Worm (Caenorhabditis elegans) whole organism, mixed stage, embryonic: ENCODE measurements around the gene fbxb-48.

Source experiments
- M03D4.4 ChIP-seq: sonication (generic microtip); optimal IDR thresholded peaks from 2 replicates; lab custom pipeline; 2017; ENCODE audit warnings: mild to moderate bottlenecking, missing genetic modification characterization, missing compliant biosample characterization
- blmp-1 ChIP-seq: fragments of 150-350 bp; optimal IDR thresholded peaks from 2 replicates; lab custom pipeline; 2014; ENCODE audit warnings: missing biosample characterization, missing genetic modification characterization
- ceh-39 ChIP-seq: fragments of 150-350 bp; optimal IDR thresholded peaks from 2 replicates; lab custom pipeline; 2014; ENCODE audit warnings: missing biosample characterization, missing genetic modification characterization
- ceh-43 ChIP-seq: fragments of 200-800 bp; sonication (Bioruptor generic); optimal IDR thresholded peaks from 2 replicates; lab custom pipeline; 2018; ENCODE audit warnings: mild to moderate bottlenecking, missing genetic modification characterization, moderate library complexity, missing compliant biosample characterization
- ceh-83 ChIP-seq: fragments of 200-800 bp; sonication (Bioruptor generic); optimal IDR thresholded peaks from 2 replicates; lab custom pipeline; 2018; ENCODE audit warnings: mild to moderate bottlenecking, missing genetic modification characterization, missing compliant biosample characterization
- ces-1 ChIP-seq: fragments of 150-350 bp; optimal IDR thresholded peaks from 2 replicates; lab custom pipeline; 2014; ENCODE audit warnings: missing biosample characterization, missing genetic modification reagents, missing genetic modification characterization
- elt-1 ChIP-seq: sonication (generic microtip); optimal IDR thresholded peaks from 2 replicates; lab custom pipeline; 2017; ENCODE audit warnings: missing genetic modification characterization, mild to moderate bottlenecking, missing compliant biosample characterization, antibody characterized with exemption, moderate library complexity, borderline replicate concordance; ENCODE audit not compliant: insufficient read depth
- elt-3 ChIP-seq: fragments of 150-350 bp; optimal IDR thresholded peaks from 2 replicates; lab custom pipeline; 2014; ENCODE audit warnings: missing biosample characterization, missing genetic modification characterization
- flh-1 ChIP-seq: fragments of 200-800 bp; sonication (Bioruptor generic); optimal IDR thresholded peaks from 2 replicates; lab custom pipeline; 2018; ENCODE audit warnings: mild to moderate bottlenecking, missing genetic modification characterization, moderate library complexity, missing compliant biosample characterization
- ham-2 ChIP-seq: fragments of 200-800 bp; sonication (Bioruptor generic); optimal IDR thresholded peaks from 2 replicates; lab custom pipeline; 2018; ENCODE audit warnings: mild to moderate bottlenecking, missing genetic modification characterization, missing compliant biosample characterization
- hlh-1 ChIP-seq: fragments of 150-350 bp; optimal IDR thresholded peaks from 2 replicates; lab custom pipeline; 2014; ENCODE audit warnings: missing biosample characterization, missing genetic modification reagents, missing genetic modification characterization
- lin-13 ChIP-seq: fragments of 150-350 bp; optimal IDR thresholded peaks from 2 replicates; lab custom pipeline; 2014; ENCODE audit warnings: missing biosample characterization, missing genetic modification characterization
- lin-32 ChIP-seq: fragments of 200-800 bp; sonication (Bioruptor generic); optimal IDR thresholded peaks from 2 replicates; lab custom pipeline; 2018; ENCODE audit warnings: mild to moderate bottlenecking, missing genetic modification characterization, missing compliant biosample characterization
- lsy-2 ChIP-seq: fragments of 150-350 bp; optimal IDR thresholded peaks from 2 replicates; lab custom pipeline; 2014; ENCODE audit warnings: missing biosample characterization, missing genetic modification characterization
- mab-5 ChIP-seq: fragments of 150-350 bp; optimal IDR thresholded peaks from 2 replicates; lab custom pipeline; 2014; ENCODE audit warnings: missing biosample characterization, missing genetic modification characterization
- mep-1 ChIP-seq: fragments of 150-350 bp; optimal IDR thresholded peaks from 2 replicates; lab custom pipeline; 2017; ENCODE audit warnings: missing biosample characterization, missing genetic modification reagents, missing genetic modification characterization, inconsistent platforms
- nhr-12 ChIP-seq: fragments of 150-350 bp; optimal IDR thresholded peaks from 2 replicates; lab custom pipeline; 2014; ENCODE audit warnings: missing biosample characterization, missing genetic modification characterization
- nhr-2 ChIP-seq: fragments of 150-350 bp; optimal IDR thresholded peaks from 2 replicates; lab custom pipeline; 2014; ENCODE audit warnings: missing biosample characterization, missing genetic modification characterization
- nhr-237 ChIP-seq: fragments of 150-350 bp; optimal IDR thresholded peaks from 2 replicates; lab custom pipeline; 2014; ENCODE audit warnings: missing biosample characterization, missing genetic modification characterization
- nhr-28 ChIP-seq: fragments of 150-350 bp; optimal IDR thresholded peaks from 2 replicates; lab custom pipeline; 2014; ENCODE audit warnings: missing biosample characterization, missing genetic modification characterization
- pha-4 ChIP-seq: fragments of 150-350 bp; optimal IDR thresholded peaks from 2 replicates; lab custom pipeline; 2018; ENCODE audit warnings: missing biosample characterization, missing genetic modification reagents, missing genetic modification characterization
- sem-2 ChIP-seq: fragments of 200-800 bp; sonication (Bioruptor generic); optimal IDR thresholded peaks from 2 replicates; lab custom pipeline; 2018; ENCODE audit warnings: mild to moderate bottlenecking, missing genetic modification characterization, missing compliant biosample characterization
- snpc-4 ChIP-seq: fragments of 150-350 bp; optimal IDR thresholded peaks from 2 replicates; lab custom pipeline; 2014; ENCODE audit warnings: missing biosample characterization, missing genetic modification characterization
- tbx-8 ChIP-seq: fragments of 200-800 bp; sonication (Bioruptor generic); optimal IDR thresholded peaks from 2 replicates; lab custom pipeline; 2018; ENCODE audit warnings: mild to moderate bottlenecking, missing genetic modification characterization, moderate library complexity, missing compliant biosample characterization
- unc-120 ChIP-seq: sonication (generic microtip); optimal IDR thresholded peaks from 2 replicates; lab custom pipeline; 2017; ENCODE audit warnings: missing genetic modification characterization, missing compliant biosample characterization; ENCODE audit not compliant: poor library complexity, severe bottlenecking
- unc-39 ChIP-seq: fragments of 150-350 bp; optimal IDR thresholded peaks from 2 replicates; lab custom pipeline; 2014; ENCODE audit warnings: missing biosample characterization, missing genetic modification characterization
- unc-62 ChIP-seq: fragments of 150-350 bp; optimal IDR thresholded peaks from 2 replicates; lab custom pipeline; 2014; ENCODE audit warnings: missing biosample characterization, missing genetic modification reagents, missing genetic modification characterization
- zip-8 ChIP-seq: fragments of 150-350 bp; optimal IDR thresholded peaks from 2 replicates; lab custom pipeline; 2014; ENCODE audit warnings: missing biosample characterization, missing genetic modification characterization
- ztf-11 ChIP-seq: fragments of 150-350 bp; optimal IDR thresholded peaks from 2 replicates; lab custom pipeline; 2014; ENCODE audit warnings: missing biosample characterization, missing genetic modification characterization

Gene fbxb-48

DNA sequence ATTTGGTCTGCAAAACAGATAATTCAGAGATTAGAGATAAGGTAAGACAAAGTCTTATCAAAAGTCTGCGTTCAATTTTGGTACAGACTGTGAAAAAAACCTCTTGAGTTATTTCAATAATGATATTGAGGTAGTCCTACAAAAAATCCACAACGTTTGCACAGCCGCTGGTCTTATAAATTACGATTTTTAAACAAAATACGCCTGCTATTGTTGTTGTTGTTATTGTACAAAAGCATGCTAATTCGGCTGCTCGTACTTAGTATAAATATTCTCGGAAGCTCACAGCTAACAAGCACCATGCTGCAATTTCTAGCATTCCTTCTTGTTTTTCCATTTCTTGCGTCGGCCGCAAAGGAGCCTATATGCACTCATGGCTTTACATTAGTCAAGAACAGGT, 25.1 kb upstream of the fbxb-48 start, which contains the start of gene clec-19:
clec-19 (plus strand) TSS at position 301 of the 400 bp plus-strand sequence.
- TF ChIP-seq elt-1 (tag; lab: Kevin White, UChicago), result no peak
- TF ChIP-seq sem-2 (GFP tag; lab: Kevin White, UChicago), result no peak
- no peak for TF ChIP-seq ceh-43 (GFP tag; lab: Kevin White, UChicago)
- no peak for TF ChIP-seq snpc-4 (tag; lab: Kevin White, UChicago)
- TF ChIP-seq mab-5 (tag; lab: Kevin White, UChicago), result no peak
- TF ChIP-seq blmp-1 (tag; lab: Kevin White, UChicago), result no peak
- no peak for TF ChIP-seq unc-39 (tag; lab: Kevin White, UChicago)
- TF ChIP-seq zip-8 (tag; lab: Kevin White, UChicago), result no peak
- no peak for TF ChIP-seq ceh-39 (tag; lab: Kevin White, UChicago)
- no peak for TF ChIP-seq lin-32 (GFP tag; lab: Kevin White, UChicago)
- TF ChIP-seq nhr-12 (tag; lab: Kevin White, UChicago), result no peak
- no peak for TF ChIP-seq mep-1 (tag; lab: Kevin White, UChicago)
- TF ChIP-seq unc-120, result no peak
- no peak for TF ChIP-seq lsy-2 (tag; lab: Kevin White, UChicago)
- TF ChIP-seq unc-62, result no peak
- TF ChIP-seq tbx-8, result no peak
- TF ChIP-seq ces-1 (GFP tag; lab: Kevin White, UChicago), result no peak
- no peak for TF ChIP-seq ham-2 (GFP tag; lab: Kevin White, UChicago)
- no peak for TF ChIP-seq ztf-11 (tag; lab: Kevin White, UChicago)
- no peak for TF ChIP-seq elt-3

DNA sequence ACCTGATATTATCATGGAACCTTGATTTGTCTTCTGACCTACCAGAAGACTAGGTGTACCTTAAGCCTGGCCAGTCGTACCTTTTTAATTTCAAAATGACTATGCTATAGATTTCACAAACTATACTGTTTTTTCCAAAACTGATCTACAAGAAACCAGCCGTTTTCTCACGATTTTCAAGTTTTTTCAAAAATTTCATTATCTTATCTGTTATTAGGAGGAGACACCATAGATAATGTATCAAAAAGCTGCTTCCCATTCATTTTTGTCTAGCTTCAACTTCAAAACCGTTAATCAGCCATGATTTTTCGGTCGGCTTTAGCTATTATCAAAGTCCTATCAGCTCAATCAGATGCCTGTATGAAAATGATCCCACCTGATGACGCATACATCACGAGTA, 23.5 kb upstream of the fbxb-48 start, which contains the start of gene F36H5.12:
F36H5.12 (plus strand) TSS at position 301 of the 400 bp plus-strand sequence.
- TF ChIP-seq lin-13, result no peak
- no peak for TF ChIP-seq nhr-2
- TF ChIP-seq tbx-8, result no peak
- TF ChIP-seq nhr-237 (tag; lab: Kevin White, UChicago), result no peak
- TF ChIP-seq nhr-28 (tag; lab: Kevin White, UChicago), result no peak
- TF ChIP-seq ceh-43 (GFP tag; lab: Kevin White, UChicago), result no peak
- no peak for TF ChIP-seq hlh-1
- TF ChIP-seq ztf-11 (tag; lab: Kevin White, UChicago), result no peak
- TF ChIP-seq pha-4 (tag; lab: Kevin White, UChicago), result no peak
- no peak for TF ChIP-seq ceh-83 (GFP tag; lab: Kevin White, UChicago)
- TF ChIP-seq unc-62, result no peak
- no peak for TF ChIP-seq nhr-12 (tag; lab: Kevin White, UChicago)

DNA sequence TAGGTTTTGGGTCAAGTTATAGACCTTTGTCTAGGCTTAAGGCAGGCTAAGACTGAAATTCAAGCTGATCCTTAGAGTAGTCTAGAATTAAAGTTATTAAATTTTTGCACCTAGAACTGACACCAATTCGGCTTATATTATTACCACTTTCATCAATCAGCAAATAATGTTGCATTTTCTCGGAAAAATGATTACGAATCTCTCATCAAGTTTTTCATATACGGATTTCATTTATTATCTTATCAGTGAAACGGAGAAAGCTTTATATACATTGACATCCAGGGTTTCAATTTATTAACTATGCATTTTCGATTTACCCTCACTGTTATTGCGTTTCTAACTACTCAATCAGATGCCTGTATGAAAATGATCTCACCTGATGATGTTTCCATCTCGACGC, 22.2 kb upstream of the fbxb-48 start, which contains the start of gene K07G6.1:
K07G6.1 (plus strand) TSS at position 301 of the 400 bp plus-strand sequence.
- no peak for TF ChIP-seq ceh-39 (tag; lab: Kevin White, UChicago)
- TF ChIP-seq M03D4.4 (tag; lab: Kevin White, UChicago), result no peak
- TF ChIP-seq, all 35 proteins: peak for 0

DNA sequence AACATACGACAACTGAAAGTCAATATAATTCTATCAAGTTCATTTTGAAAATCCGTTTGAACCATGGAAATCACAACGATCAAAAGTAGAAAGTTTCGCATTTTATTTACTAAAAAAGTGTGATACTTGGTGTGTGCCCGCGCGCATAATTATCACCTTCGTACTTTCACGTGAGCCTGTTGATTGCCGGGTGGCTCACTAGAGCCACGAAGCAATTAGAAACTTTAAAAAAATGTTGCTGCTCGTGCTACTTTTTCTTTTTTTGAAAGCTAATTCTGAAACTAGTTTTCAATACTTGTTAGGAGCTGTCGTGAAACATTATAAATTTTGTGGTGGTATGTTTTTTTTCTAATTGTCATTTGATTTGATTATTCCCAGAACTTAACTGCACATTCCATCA, 19.8 kb upstream of the fbxb-48 start, which contains the start of the genes irld-9 and irld-33:
irld-9 (minus strand) TSS at position 101 of the 400 bp plus-strand sequence.
irld-33 (plus strand) TSS at position 209 of the 400 bp plus-strand sequence.
- TF ChIP-seq lsy-2 (tag; lab: Kevin White, UChicago), result no peak
- no peak for TF ChIP-seq nhr-12 (tag; lab: Kevin White, UChicago)
- TF ChIP-seq tbx-8, result no peak
- TF ChIP-seq zip-8 (tag; lab: Kevin White, UChicago), result no peak
- TF ChIP-seq sem-2 (GFP tag; lab: Kevin White, UChicago), result no peak
- TF ChIP-seq unc-39 (tag; lab: Kevin White, UChicago), result no peak
- no peak for TF ChIP-seq ceh-43 (GFP tag; lab: Kevin White, UChicago)
- no peak for TF ChIP-seq ceh-39 (tag; lab: Kevin White, UChicago)
- no peak for TF ChIP-seq nhr-2
- no peak for TF ChIP-seq nhr-28 (tag; lab: Kevin White, UChicago)
- no peak for TF ChIP-seq nhr-237 (tag; lab: Kevin White, UChicago)
- TF ChIP-seq, all 35 proteins: peak for 0

DNA sequence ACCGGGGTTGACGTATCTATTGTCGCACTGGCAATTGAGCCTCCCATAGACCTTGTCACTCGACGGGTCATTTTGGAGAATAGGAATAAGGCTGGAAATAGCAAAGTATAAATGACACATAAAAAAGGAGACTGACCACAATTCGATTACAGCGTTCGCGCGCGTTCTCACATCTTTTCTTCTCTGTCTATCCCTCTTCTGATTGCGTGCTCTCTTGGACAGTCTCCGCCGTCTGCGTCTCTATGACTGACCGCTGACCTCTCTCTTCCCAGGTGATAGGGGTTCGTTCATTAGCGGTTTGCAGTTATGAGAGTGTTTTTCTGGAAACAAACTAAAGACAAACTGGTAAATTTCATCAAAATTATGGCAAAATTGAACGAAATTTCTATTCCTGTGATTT, 17.3 kb upstream of the fbxb-48 start, which contains the start of gene ceh-83:
ceh-83 (minus strand) TSS at position 181 of the 400 bp plus-strand sequence.
- no peak for TF ChIP-seq zip-8 (tag; lab: Kevin White, UChicago)
- TF ChIP-seq unc-120, result no peak
- no peak for TF ChIP-seq snpc-4 (tag; lab: Kevin White, UChicago)
- no peak for TF ChIP-seq flh-1 (GFP tag; lab: Kevin White, UChicago)
- TF ChIP-seq lin-13, result no peak
- no peak for TF ChIP-seq ces-1 (GFP tag; lab: Kevin White, UChicago)
- TF ChIP-seq ztf-11 (tag; lab: Kevin White, UChicago), result no peak
- TF ChIP-seq unc-62, result no peak
- TF ChIP-seq nhr-2, result no peak
- no peak for TF ChIP-seq unc-39 (tag; lab: Kevin White, UChicago)
- no peak for TF ChIP-seq elt-3
- TF ChIP-seq M03D4.4 (tag; lab: Kevin White, UChicago), result no peak
- TF ChIP-seq ham-2 (GFP tag; lab: Kevin White, UChicago), result no peak
